Worm (Caenorhabditis elegans): ENCODE data around the gene rad-50.

The rad-50 gene

ce11 chrV:12299244-12299766 is 53.9 kb downstream of the rad-50 start:
- TF ChIP-seq F13C5.2 (tag; optimal IDR thresholded peaks at IDR 0.05) (no peak), ceh-36 (tag; optimal IDR thresholded peaks at IDR 0.05) (no peak), ama-1 (optimal IDR thresholded peaks at IDR 0.05) (no peak), tbx-11 (GFP tag; IDR thresholded peaks at IDR 0.05) (no peak), scrt-1 (GFP tag; IDR thresholded peaks at IDR 0.05) (no peak), tra-4 (tag; optimal IDR thresholded peaks at IDR 0.05) (no peak), hmg-4 (GFP tag; optimal IDR thresholded peaks at IDR 0.05) (no peak), B0310.2 (tag; optimal IDR thresholded peaks at IDR 0.05) (no peak), pes-1 (GFP tag; IDR thresholded peaks at IDR 0.05) (no peak)

- no peak for TF ChIP-seq tbx-11 (GFP tag; IDR thresholded peaks at IDR 0.05)
- TF ChIP-seq ets-7 (tag; optimal IDR thresholded peaks at IDR 0.05) = no peak
- no peak for TF ChIP-seq ama-1 (optimal IDR thresholded peaks at IDR 0.05)
- no peak for TF ChIP-seq hmbx-1 (tag; optimal IDR thresholded peaks at IDR 0.05)
- TF ChIP-seq scrt-1 (GFP tag; IDR thresholded peaks at IDR 0.05) = no peak
- no peak for TF ChIP-seq hmg-4 (GFP tag; optimal IDR thresholded peaks at IDR 0.05)
- TF ChIP-seq aly-1 (tag; optimal IDR thresholded peaks at IDR 0.05) = no peak
- no peak for TF ChIP-seq flt-1 (GFP tag; IDR thresholded peaks at IDR 0.05)
- no peak for TF ChIP-seq F13C5.2 (tag; optimal IDR thresholded peaks at IDR 0.05)
- no peak for TF ChIP-seq sea-1 (GFP tag; conservative IDR thresholded peaks at IDR 0.05)
- no peak for TF ChIP-seq ceh-13 (GFP tag; optimal IDR thresholded peaks at IDR 0.05)
- TF ChIP-seq B0310.2 (tag; optimal IDR thresholded peaks at IDR 0.05) = no peak
- TF ChIP-seq pes-1 (GFP tag; IDR thresholded peaks at IDR 0.05) = no peak
Measured at ce11 chrV:12300166-12300565, 54.7 kb downstream of the rad-50 start.

Measured in whole organism, early embryonic.